Worm (Caenorhabditis elegans): ENCODE measurements around the gene F41E7.2.

ce11 chrX:10318437-10318836 lies 44.9 kb downstream of the F41E7.2 start:
- TF ChIP-seq him-1 (tag; optimal IDR thresholded peaks at IDR 0.05): no peak
- TF ChIP-seq dao-5 (tag; optimal IDR thresholded peaks at IDR 0.05): no peak

Measured in whole organism, L4/young adult.